Fruit fly (Drosophila melanogaster) S2 (cell line): Measurements from ENCODE around the gene Atg4a.

ENCODE experiments used
- CG8478 ChIP-seq: fragments of >200 bp; optimal IDR thresholded peaks from 2 replicates; lab custom pipeline; 2018
- CTCF ChIP-seq, 2 experiments: fragments of >200 bp; optimal IDR thresholded peaks; 2 replicates each; lab custom pipeline; 2018

dm6 chr2L:1068004-1068403 lies 12.7 kb upstream of the Atg4a start:
- no peak for TF ChIP-seq CG8478 (lab: Kevin White, UChicago)
- TF ChIP-seq CTCF (optimal IDR thresholded peaks at IDR 0.05; lab: Kevin White, UChicago): no peak
